Fruit fly (Drosophila melanogaster): ENCODE results near the gene ppk19.

Gene ppk19

dm6 chr3R:29672156-29672555, at the start of gene ppk19:
Gene ppk19, plus strand, starts transcription at chr3R:29672456.
- TF ChIP-seq CG6163 (GFP tag; IDR thresholded peaks at IDR 0.05) = no peak
- TF ChIP-seq svp (GFP tag) = no peak

dm6 chr3R:29625883-29626282, 46.4 kb upstream of the ppk19 start:
- TF ChIP-seq salr (GFP tag; optimal IDR thresholded peaks at IDR 0.05) (no peak), ss (GFP tag; optimal IDR thresholded peaks at IDR 0.05) (no peak), dac (GFP tag; optimal IDR thresholded peaks at IDR 0.05) (no peak), CG1621 (tag; optimal IDR thresholded peaks at IDR 0.05) (peak; percentile 27), CG31627 (GFP tag; optimal IDR thresholded peaks at IDR 0.05) (peak; percentile 49), Hr38 (GFP tag; optimal IDR thresholded peaks at IDR 0.05) (no peak), CG10669 (GFP tag; optimal IDR thresholded peaks at IDR 0.05) (peak; percentile 40), Met (GFP tag; optimal IDR thresholded peaks at IDR 0.05) (peak; percentile 13), lz (GFP tag; optimal IDR thresholded peaks at IDR 0.05) (peak; percentile 28), Sox15 (GFP tag; optimal IDR thresholded peaks at IDR 0.05) (no peak), CG6792 (GFP tag; optimal IDR thresholded peaks at IDR 0.05) (no peak), cyc (GFP tag; optimal IDR thresholded peaks at IDR 0.05) (peak; percentile 14), CG6854 (GFP tag; optimal IDR thresholded peaks at IDR 0.05) (no peak), OdsH (GFP tag; optimal IDR thresholded peaks at IDR 0.05) (peak; percentile 22), CG15336 (GFP tag; IDR thresholded peaks at IDR 0.05) (no peak), CG11762 (GFP tag; optimal IDR thresholded peaks at IDR 0.05; ENCODE audit: insufficient read depth) (no peak), fkh (GFP tag; optimal IDR thresholded peaks at IDR 0.05) (no peak), Hr39 (GFP tag; optimal IDR thresholded peaks at IDR 0.05) (peak; percentile 27), vri (GFP tag; optimal IDR thresholded peaks at IDR 0.05) (no peak), eg (GFP tag; IDR thresholded peaks at IDR 0.05) (0 out of 3 replicates have a peak, but pooled peaks have one; percentile 36), svp (GFP tag) (peak; percentile 19), Ets21C (GFP tag; optimal IDR thresholded peaks at IDR 0.05) (no peak), CG7368 (GFP tag; optimal IDR thresholded peaks at IDR 0.05) (no peak), Eip78C (GFP tag) (peak; percentile 55), CG6276 (GFP tag; optimal IDR thresholded peaks at IDR 0.05) (no peak), Sox14 (GFP tag; optimal IDR thresholded peaks at IDR 0.05) (peak; percentile 31), CG9139 (GFP tag; optimal IDR thresholded peaks at IDR 0.05) (no peak), spab (GFP tag; optimal IDR thresholded peaks at IDR 0.05) (peak; percentile 25), Smox (GFP tag; optimal IDR thresholded peaks at IDR 0.05) (peak; percentile 26), Gug (GFP tag; IDR thresholded peaks at IDR 0.05) (peak; percentile 27; the same call in 1 of the 2 replicates), Eip75B (GFP tag; optimal IDR thresholded peaks at IDR 0.05) (peak; percentile 24), achi (GFP tag; optimal IDR thresholded peaks at IDR 0.05) (peak; percentile 17), CG11294 (GFP tag; IDR thresholded peaks at IDR 0.05) (0 out of 2 replicates have a peak, but pooled peaks have one; percentile 17), net (GFP tag; optimal IDR thresholded peaks at IDR 0.05) (no peak), fd85E (GFP tag; optimal IDR thresholded peaks at IDR 0.05) (no peak), esn (GFP tag; optimal IDR thresholded peaks at IDR 0.05) (no peak), CG11902 (GFP tag; optimal IDR thresholded peaks at IDR 0.05) (no peak), Eip93F (GFP tag; optimal IDR thresholded peaks at IDR 0.05) (no peak), CG32006 (GFP tag; optimal IDR thresholded peaks at IDR 0.05) (peak; percentile 12), CG3032 (tag; optimal IDR thresholded peaks at IDR 0.05) (no peak), CG6808 (GFP tag; optimal IDR thresholded peaks at IDR 0.05) (no peak), Ets96B (tag; optimal IDR thresholded peaks at IDR 0.05) (peak; percentile 34), topi (GFP tag; optimal IDR thresholded peaks at IDR 0.05) (peak; percentile 23), Blimp-1 (GFP tag; optimal IDR thresholded peaks at IDR 0.05) (no peak), dsx (GFP tag; optimal IDR thresholded peaks at IDR 0.05; ENCODE audit: poor library complexity, severe bottlenecking) (peak; percentile 22), fd59A (GFP tag; optimal IDR thresholded peaks at IDR 0.05) (no peak), Lpt (GFP tag; optimal IDR thresholded peaks at IDR 0.05) (no peak), CG4318 (GFP tag; optimal IDR thresholded peaks at IDR 0.05) (no peak), CG8319 (GFP tag; optimal IDR thresholded peaks at IDR 0.05) (no peak)
